Worm (Caenorhabditis elegans) whole organism, L2 larva: Measurements from ENCODE around the gene rpl-37.

Source experiments
- Y55F3AM.14 ChIP-seq: fragments of 200-800 bp; sonication (Bioruptor generic); optimal IDR thresholded peaks from 2 replicates; lab custom pipeline; 2018; ENCODE audit warnings: mild to moderate bottlenecking, missing genetic modification characterization, missing compliant biosample characterization
- ZK546.5 ChIP-seq: sonication (generic microtip); optimal IDR thresholded peaks from 2 replicates; lab custom pipeline; 2017; ENCODE audit warnings: missing biosample characterization, missing genetic modification characterization
- alr-1 ChIP-seq: fragments of 150-350 bp; optimal IDR thresholded peaks from 2 replicates; lab custom pipeline; 2014; ENCODE audit warnings: missing biosample characterization, missing genetic modification characterization
- aly-2 ChIP-seq: fragments of 150-350 bp; optimal IDR thresholded peaks from 2 replicates; lab custom pipeline; 2014; ENCODE audit warnings: missing biosample characterization, missing genetic modification characterization
- blmp-1 ChIP-seq: sonication (generic microtip); optimal IDR thresholded peaks from 2 replicates; lab custom pipeline; 2017; ENCODE audit warnings: missing genetic modification characterization, mild to moderate bottlenecking, missing compliant biosample characterization, antibody characterized with exemption, moderate library complexity; ENCODE audit not compliant: insufficient read depth
- ceh-16 ChIP-seq: fragments of 150-350 bp; optimal IDR thresholded peaks from 2 replicates; lab custom pipeline; 2014; ENCODE audit warnings: missing biosample characterization, missing genetic modification characterization
- crh-2 ChIP-seq: sonication (generic microtip); optimal IDR thresholded peaks from 2 replicates; lab custom pipeline; 2017; ENCODE audit warnings: missing biosample characterization, missing genetic modification characterization
- dmd-4 ChIP-seq: sonication (generic microtip); optimal IDR thresholded peaks from 2 replicates; lab custom pipeline; 2017; ENCODE audit warnings: missing biosample characterization, missing genetic modification characterization
- egl-27 ChIP-seq: sonication (generic microtip); optimal IDR thresholded peaks from 3 replicates; lab custom pipeline; 2017; ENCODE audit warnings: missing biosample characterization, missing genetic modification reagents, missing genetic modification characterization
- elt-1 ChIP-seq: fragments of 150-350 bp; optimal IDR thresholded peaks from 2 replicates; lab custom pipeline; 2014; ENCODE audit warnings: missing biosample characterization, missing genetic modification characterization
- elt-3 ChIP-seq: sonication (generic microtip); optimal IDR thresholded peaks from 2 replicates; lab custom pipeline; 2017; ENCODE audit warnings: missing biosample characterization, missing genetic modification characterization
- gmeb-1 ChIP-seq: fragments of 150-350 bp; optimal IDR thresholded peaks from 2 replicates; lab custom pipeline; 2014; ENCODE audit warnings: missing biosample characterization, missing genetic modification characterization
- lin-11 ChIP-seq: fragments of 150-350 bp; sonication (generic microtip); optimal IDR thresholded peaks from 2 replicates; lab custom pipeline; 2014; ENCODE audit warnings: missing biosample characterization, missing genetic modification characterization, inconsistent platforms, mixed read lengths
- lin-39 ChIP-seq: fragments of 150-350 bp; optimal IDR thresholded peaks from 2 replicates; lab custom pipeline; 2014; ENCODE audit warnings: missing biosample characterization, missing genetic modification reagents, missing genetic modification characterization
- lsy-2 ChIP-seq, 2 experiments: fragments of 150-350 bp in 1 of 2; sonication (generic microtip) in 1 of 2; optimal IDR thresholded peaks; 2 replicates each; lab custom pipeline; 2014 to 2017; ENCODE audit warnings: missing biosample characterization in 2 of 2, missing genetic modification characterization in 2 of 2
- mab-5 ChIP-seq: fragments of 150-350 bp; optimal IDR thresholded peaks from 2 replicates; lab custom pipeline; 2014; ENCODE audit warnings: missing biosample characterization, missing genetic modification characterization
- mbf-1 ChIP-seq: sonication (generic microtip); optimal IDR thresholded peaks from 2 replicates; lab custom pipeline; 2017; ENCODE audit warnings: missing biosample characterization, missing genetic modification characterization
- nhr-10 ChIP-seq: sonication (generic microtip); optimal IDR thresholded peaks from 2 replicates; lab custom pipeline; 2017; ENCODE audit warnings: missing biosample characterization, missing genetic modification characterization
- nhr-11 ChIP-seq: fragments of 150-350 bp; optimal IDR thresholded peaks from 2 replicates; lab custom pipeline; 2014; ENCODE audit warnings: missing biosample characterization, missing genetic modification characterization
- nhr-12 ChIP-seq: fragments of 150-350 bp; optimal IDR thresholded peaks from 2 replicates; lab custom pipeline; 2014; ENCODE audit warnings: missing biosample characterization, missing genetic modification characterization
- nhr-129 ChIP-seq: fragments of 150-350 bp; optimal IDR thresholded peaks from 2 replicates; lab custom pipeline; 2014; ENCODE audit warnings: missing biosample characterization, missing genetic modification characterization
- nhr-21 ChIP-seq: fragments of 150-350 bp; optimal IDR thresholded peaks from 2 replicates; lab custom pipeline; 2014; ENCODE audit warnings: missing biosample characterization, missing genetic modification characterization
- nhr-23 ChIP-seq: fragments of 150-350 bp; optimal IDR thresholded peaks from 2 replicates; lab custom pipeline; 2014; ENCODE audit warnings: missing biosample characterization, missing genetic modification reagents, missing genetic modification characterization
- nhr-25 ChIP-seq: fragments of 150-350 bp; sonication (generic microtip); optimal IDR thresholded peaks from 3 replicates; lab custom pipeline; 2014; ENCODE audit warnings: missing biosample characterization, missing genetic modification characterization
- skn-1 ChIP-seq: sonication (generic microtip); optimal IDR thresholded peaks from 2 replicates; lab custom pipeline; 2017; ENCODE audit warnings: missing biosample characterization, missing genetic modification characterization
- sma-3 ChIP-seq: sonication (generic microtip); optimal IDR thresholded peaks from 2 replicates; lab custom pipeline; 2016; ENCODE audit warnings: missing genetic modification reagents, missing genetic modification characterization, missing compliant biosample characterization
- sma-9 ChIP-seq, 2 experiments: fragments of 150-350 bp in 1 of 2; sonication (generic microtip) in 1 of 2; optimal IDR thresholded peaks; 2 replicates each; lab custom pipeline; 2014 to 2016; ENCODE audit warnings: missing genetic modification characterization in 2 of 2, mild to moderate bottlenecking in 1 of 2, missing biosample characterization in 1 of 2, missing compliant biosample characterization in 1 of 2, missing genetic modification reagents in 1 of 2, moderate library complexity in 1 of 2
- snpc-4 ChIP-seq: fragments of 150-350 bp; optimal IDR thresholded peaks from 2 replicates; lab custom pipeline; 2014; ENCODE audit warnings: missing biosample characterization, missing genetic modification characterization
- unc-62 ChIP-seq: fragments of 150-350 bp; optimal IDR thresholded peaks from 2 replicates; lab custom pipeline; 2014; ENCODE audit warnings: missing biosample characterization, missing genetic modification reagents, missing genetic modification characterization
- zag-1 ChIP-seq: fragments of 150-350 bp; optimal IDR thresholded peaks from 2 replicates; lab custom pipeline; 2014; ENCODE audit warnings: missing biosample characterization, missing genetic modification characterization
- ztf-1 ChIP-seq: fragments of 200-800 bp; sonication (Bioruptor generic); conservative IDR thresholded peaks from 2 replicates; pipeline ENCODE4 v1.3.6; 2022; ENCODE audit warnings: missing genetic modification characterization, missing compliant biosample characterization
- ztf-11 ChIP-seq: sonication (generic microtip); optimal IDR thresholded peaks from 2 replicates; lab custom pipeline; 2017; ENCODE audit warnings: missing biosample characterization, missing genetic modification characterization
- ztf-4 ChIP-seq: fragments of 150-350 bp; optimal IDR thresholded peaks from 2 replicates; lab custom pipeline; 2014; ENCODE audit warnings: missing biosample characterization, missing genetic modification characterization

The rpl-37 gene

ce11 chrIII:3528342-3528741, at the start of gene rpl-37:
rpl-37 (plus strand) TSS chrIII:3528642.
- no peak for TF ChIP-seq ztf-4 (tag; lab: Kevin White, UChicago)
- TF ChIP-seq mab-5 (tag; lab: Kevin White, UChicago): no peak
- no peak for TF ChIP-seq mbf-1 (tag; lab: Kevin White, UChicago)
- TF ChIP-seq nhr-21 (tag; lab: Kevin White, UChicago): no peak
- TF ChIP-seq unc-62 (GFP tag; lab: Kevin White, UChicago): no peak
- TF ChIP-seq snpc-4 (tag; lab: Kevin White, UChicago): no peak
- TF ChIP-seq ceh-16 (tag; lab: Kevin White, UChicago): no peak
- TF ChIP-seq Y55F3AM.14 (GFP tag; lab: Kevin White, UChicago): no peak
- TF ChIP-seq zag-1: no peak
- no peak for TF ChIP-seq lin-39
- TF ChIP-seq ztf-11: no peak
- TF ChIP-seq nhr-10 (tag; lab: Kevin White, UChicago): no peak
- no peak for TF ChIP-seq elt-3
- TF ChIP-seq nhr-25 (tag; lab: Kevin White, UChicago): no peak
- TF ChIP-seq nhr-12 (tag; lab: Kevin White, UChicago): no peak
- no peak for TF ChIP-seq lsy-2 (tag; optimal IDR thresholded peaks at IDR 0.05; lab: Kevin White, UChicago)
- no peak for TF ChIP-seq gmeb-1 (tag; lab: Kevin White, UChicago)
- no peak for TF ChIP-seq egl-27
- TF ChIP-seq dmd-4 (tag; lab: Kevin White, UChicago): no peak

ce11 chrIII:3478795-3479398, 49.5 kb upstream of the rpl-37 start:
- peak; percentile 58 for TF ChIP-seq elt-1 (tag; lab: Kevin White, UChicago)
- TF ChIP-seq ceh-16 (tag; lab: Kevin White, UChicago): peak; percentile 44
- TF ChIP-seq aly-2 (tag; lab: Kevin White, UChicago): no peak

DNA sequence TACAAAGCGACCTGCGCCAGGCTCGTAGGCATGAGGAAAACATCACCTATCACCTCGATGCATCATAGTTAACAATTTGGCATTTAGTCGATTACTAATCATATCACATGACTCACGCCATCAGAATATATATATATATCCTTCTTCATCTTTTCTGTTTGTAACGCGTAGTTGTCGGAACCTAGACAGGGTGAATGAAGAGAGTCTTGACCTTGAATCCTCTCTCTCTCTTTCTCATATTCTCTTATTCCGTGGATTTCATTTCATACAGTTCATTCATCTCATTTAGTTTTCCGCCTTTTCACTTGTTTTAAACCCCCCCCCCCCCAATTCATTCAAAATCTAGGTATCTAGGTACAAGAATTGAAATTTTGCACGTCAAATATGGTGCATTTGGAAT, 48.2 kb upstream of the rpl-37 start:
- TF ChIP-seq elt-1 (tag; lab: Kevin White, UChicago): no peak
- peak; percentile 40 for TF ChIP-seq sma-3 (GFP tag; lab: Kevin White, UChicago)
- no peak for TF ChIP-seq ztf-1 (GFP tag; lab: Robert Waterston, UW)
- no peak for TF ChIP-seq gmeb-1 (tag; lab: Kevin White, UChicago)

DNA sequence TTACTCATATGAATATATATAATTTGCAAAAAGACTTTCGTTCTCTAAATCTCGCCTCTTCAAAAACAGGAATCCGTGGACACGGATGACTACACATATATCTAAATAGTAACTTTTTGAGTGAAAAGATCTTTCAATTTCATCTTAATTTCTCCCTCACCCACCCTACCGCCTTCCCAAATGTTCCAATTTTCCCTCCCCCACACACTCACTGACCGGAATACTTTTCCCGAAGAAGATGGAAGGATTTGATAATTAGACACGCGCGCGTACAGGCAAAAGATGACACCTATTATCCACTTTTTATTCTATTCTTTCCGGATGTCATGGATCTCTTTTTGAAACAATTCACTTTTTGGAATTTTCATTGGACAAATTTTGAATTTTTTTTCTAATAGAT, 47.5 kb upstream of the rpl-37 start:
- TF ChIP-seq crh-2 (tag; lab: Kevin White, UChicago): no peak
- peak; percentile 15 for TF ChIP-seq blmp-1 (tag; lab: Kevin White, UChicago)

DNA sequence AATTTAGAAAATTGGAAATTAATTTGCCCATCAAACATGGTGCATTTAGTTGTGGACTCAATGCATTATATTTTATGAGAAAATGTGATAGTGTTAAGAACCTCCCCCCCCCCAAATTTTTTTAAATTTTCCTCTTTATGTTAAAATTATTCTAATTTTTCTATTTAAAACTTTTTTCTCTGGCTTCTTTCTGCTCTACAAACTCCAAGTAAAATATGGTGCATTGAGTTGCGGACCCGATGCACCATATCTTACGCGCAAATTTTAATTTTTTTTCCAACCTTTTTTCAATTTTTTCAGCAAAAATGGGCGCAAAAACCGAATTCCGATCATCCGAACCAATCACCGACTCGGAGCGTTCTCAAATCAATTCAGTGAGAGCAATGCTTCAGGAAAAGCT, 46.2 kb upstream of the rpl-37 start, which contains the start of gene C34C12.6:
Gene C34C12.6, plus strand, starts transcription at position 301 of the 400 bp plus-strand sequence.
- TF ChIP-seq Y55F3AM.14 (GFP tag; lab: Kevin White, UChicago) (no peak), sma-9 (GFP tag; optimal IDR thresholded peaks at IDR 0.05; lab: Kevin White, UChicago) (no peak), sma-9 (tag; optimal IDR thresholded peaks at IDR 0.05; lab: Kevin White, UChicago) (no peak), nhr-23 (no peak), nhr-10 (tag; lab: Kevin White, UChicago) (no peak), nhr-11 (tag; lab: Kevin White, UChicago) (no peak), lin-11 (no peak), nhr-25 (tag; lab: Kevin White, UChicago) (no peak), alr-1 (tag; lab: Kevin White, UChicago) (no peak), ztf-1 (GFP tag; lab: Robert Waterston, UW) (no peak), skn-1 (tag; lab: Kevin White, UChicago) (no peak), gmeb-1 (tag; lab: Kevin White, UChicago) (no peak), mbf-1 (tag; lab: Kevin White, UChicago) (no peak), sma-3 (GFP tag; lab: Kevin White, UChicago) (no peak), nhr-129 (no peak), egl-27 (no peak), ZK546.5 (tag; lab: Kevin White, UChicago) (no peak), lin-39 (no peak), blmp-1 (tag; lab: Kevin White, UChicago) (no peak)
